Worm (Caenorhabditis elegans): ENCODE results near the gene sre-37.

sre-37 gene

DNA sequence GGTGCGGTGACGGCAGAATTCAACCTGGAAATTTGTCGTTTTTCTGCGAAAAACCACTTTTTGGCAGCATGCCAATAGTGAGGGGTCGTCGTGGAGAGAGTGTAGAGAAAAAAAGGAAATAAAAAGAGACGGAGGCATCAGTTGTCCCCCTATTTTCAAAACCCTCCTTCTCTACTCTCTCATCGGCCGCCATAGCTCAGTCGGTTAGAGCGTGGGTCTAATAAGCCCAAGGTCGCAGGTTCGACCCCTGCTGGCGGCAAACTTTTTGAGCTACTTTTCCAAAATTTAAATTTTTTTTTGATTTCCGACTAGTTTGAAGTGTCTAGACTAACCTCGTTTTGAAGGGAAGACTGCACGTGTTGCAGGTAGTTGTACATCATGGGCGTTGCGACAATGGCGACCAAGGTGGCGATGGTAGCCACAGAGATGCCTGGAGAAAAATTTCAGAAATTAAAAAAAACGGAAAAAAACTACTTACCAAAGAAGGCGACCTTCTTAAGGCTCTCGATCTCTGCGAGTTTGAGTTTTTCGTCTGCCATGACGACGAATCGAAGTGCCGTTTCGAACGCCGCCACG lies 29.0 kb downstream of the sre-37 start, which contains the start of gene col-85 (continued):
- TF ChIP-seq mcd-1 (GFP tag; IDR thresholded peaks at IDR 0.05) = peak; percentile 86
- TF ChIP-seq him-1 (tag; optimal IDR thresholded peaks at IDR 0.05) = peak; percentile 89
- peak; percentile 17 for TF ChIP-seq zfh-2 (GFP tag; conservative IDR thresholded peaks at IDR 0.05)
- peak; percentile 56; the same call in 1 of the 2 replicates for TF ChIP-seq attf-6 (GFP tag; IDR thresholded peaks at IDR 0.05)
- no peak for TF ChIP-seq unc-62 (GFP tag; optimal IDR thresholded peaks at IDR 0.05)
- TF ChIP-seq ceh-58 (GFP tag; IDR thresholded peaks at IDR 0.05) = peak; percentile 93
- TF ChIP-seq sptf-2 (GFP tag; optimal IDR thresholded peaks at IDR 0.05) = peak; percentile 42
- TF ChIP-seq Y95B8A.8 (GFP tag; IDR thresholded peaks at IDR 0.05) = 0 out of 2 replicates have a peak, but pooled peaks have one; percentile 65
- peak; percentile 24 for TF ChIP-seq dpl-1 (GFP tag; optimal IDR thresholded peaks at IDR 0.05)
- TF ChIP-seq ZK185.1 (tag; optimal IDR thresholded peaks at IDR 0.05; ENCODE audit: poor library complexity, severe bottlenecking) = no peak
- TF ChIP-seq ztf-25 (GFP tag; IDR thresholded peaks at IDR 0.05) = peak; percentile 93
- no peak for TF ChIP-seq nfya-1 (tag; optimal IDR thresholded peaks at IDR 0.05; ENCODE audit: borderline replicate concordance, insufficient read depth)
- TF ChIP-seq rcor-1 (GFP tag; IDR thresholded peaks at IDR 0.05) = peak; percentile 85
- peak; percentile 70 for TF ChIP-seq K11D2.4 (GFP tag; IDR thresholded peaks at IDR 0.05)
- TF ChIP-seq ztf-3 (GFP tag; optimal IDR thresholded peaks at IDR 0.05) = peak; percentile 55
- peak; percentile 75 for TF ChIP-seq B0336.3 (GFP tag; IDR thresholded peaks at IDR 0.05)
- TF ChIP-seq Y56A3A.18 (GFP tag; IDR thresholded peaks at IDR 0.05) = peak; percentile 56; the same call in 1 of the 2 replicates
- peak; percentile 29 for TF ChIP-seq lsy-27 (tag; optimal IDR thresholded peaks at IDR 0.05; ENCODE audit: borderline replicate concordance, insufficient read depth)
- TF ChIP-seq tbp1 (GFP tag; optimal IDR thresholded peaks at IDR 0.05) = peak; percentile 95
- peak; percentile 78 for TF ChIP-seq ceh-100 (GFP tag; IDR thresholded peaks at IDR 0.05)
- peak; percentile 30 for TF ChIP-seq ccch-3 (GFP tag; optimal IDR thresholded peaks at IDR 0.05)
- TF ChIP-seq snpc-1.1 (tag; optimal IDR thresholded peaks at IDR 0.05; ENCODE audit: insufficient read depth) = peak; percentile 90
- peak; percentile 53 for TF ChIP-seq lsl-1 (GFP tag; optimal IDR thresholded peaks at IDR 0.05)
- TF ChIP-seq lag-1 (GFP tag; IDR thresholded peaks at IDR 0.05) = no peak
- TF ChIP-seq nhr-120 (GFP tag; IDR thresholded peaks at IDR 0.05) = 0 out of 2 replicates have a peak, but pooled peaks have one; percentile 28
- TF ChIP-seq hrde-1 (tag; optimal IDR thresholded peaks at IDR 0.05; ENCODE audit: borderline replicate concordance) = peak; percentile 74
- TF ChIP-seq mes-4 (tag; optimal IDR thresholded peaks at IDR 0.05) = peak; percentile 45
- TF ChIP-seq B0261.1 (tag; optimal IDR thresholded peaks at IDR 0.05) = peak; percentile 99
- peak; percentile 81 for TF ChIP-seq ztf-6 (GFP tag; IDR thresholded peaks at IDR 0.05)
- peak; percentile 91 for TF ChIP-seq snpc-4 (GFP tag; optimal IDR thresholded peaks at IDR 0.05)
- peak; percentile 92 to 97 (median 95) for TF ChIP-seq snpc-4 (tag; optimal IDR thresholded peaks at IDR 0.05)
- no peak; the same call in 1 of the 2 replicates for TF ChIP-seq Y53F4B.3 (GFP tag; IDR thresholded peaks at IDR 0.05)
- TF ChIP-seq C06A6.2 (GFP tag; conservative IDR thresholded peaks at IDR 0.05) = 0 out of 2 replicates have a peak, but pooled peaks have one; percentile 35
- TF ChIP-seq rec-8 (tag; optimal IDR thresholded peaks at IDR 0.05) = peak; percentile 76 to 91
- TF ChIP-seq lin-26 (GFP tag; IDR thresholded peaks at IDR 0.05) = peak; percentile 98
- TF ChIP-seq hmg-1.2 (GFP tag; IDR thresholded peaks at IDR 0.05) = peak; percentile 90

DNA sequence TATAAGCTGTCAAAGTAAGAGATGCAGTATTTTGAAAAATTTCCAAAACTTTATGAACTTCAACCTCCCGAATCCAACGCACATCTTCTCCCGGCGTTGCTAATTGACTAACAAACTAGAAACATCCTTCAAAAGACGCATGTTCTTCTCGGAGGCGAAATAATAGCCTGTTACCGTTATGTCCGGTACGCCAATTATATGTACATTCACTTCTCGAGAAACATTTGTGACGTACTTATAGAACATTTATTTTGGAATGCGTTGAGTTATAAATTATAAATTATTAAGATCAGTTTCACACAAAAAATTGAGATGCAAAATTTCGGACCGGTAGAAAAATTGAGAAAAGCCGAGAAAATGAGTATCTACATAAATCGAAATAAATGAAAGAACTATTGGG lies 31.3 kb downstream of the sre-37 start, which contains the start of gene T21B4.3:
Gene T21B4.3 (minus strand): TSS at position 101 of the 400 bp plus-strand sequence.
- TF ChIP-seq ztf-3 (GFP tag; optimal IDR thresholded peaks at IDR 0.05) = no peak
- TF ChIP-seq B0261.1 (tag; optimal IDR thresholded peaks at IDR 0.05) = no peak
- no peak for TF ChIP-seq zfh-2 (GFP tag; conservative IDR thresholded peaks at IDR 0.05)
- TF ChIP-seq ceh-58 (GFP tag; IDR thresholded peaks at IDR 0.05) = no peak
- no peak for TF ChIP-seq Y56A3A.18 (GFP tag; IDR thresholded peaks at IDR 0.05)
- no peak for TF ChIP-seq hrde-1 (tag; optimal IDR thresholded peaks at IDR 0.05; ENCODE audit: borderline replicate concordance)
- TF ChIP-seq sea-2 (GFP tag; IDR thresholded peaks at IDR 0.05) = no peak
- TF ChIP-seq D2030.7 (GFP tag; IDR thresholded peaks at IDR 0.05) = no peak
- TF ChIP-seq pha-4 (tag; optimal IDR thresholded peaks at IDR 0.05) = no peak
- TF ChIP-seq snpc-3.4 (tag; optimal IDR thresholded peaks at IDR 0.05) = no peak
- no peak for TF ChIP-seq C06A6.2 (GFP tag; conservative IDR thresholded peaks at IDR 0.05)
- no peak for TF ChIP-seq cebp-1 (GFP tag; IDR thresholded peaks at IDR 0.05)
- no peak for TF ChIP-seq cebp-1 (tag; optimal IDR thresholded peaks at IDR 0.05)
- TF ChIP-seq attf-6 (GFP tag; IDR thresholded peaks at IDR 0.05) = no peak
- no peak for TF ChIP-seq ZK185.1 (tag; optimal IDR thresholded peaks at IDR 0.05; ENCODE audit: poor library complexity, severe bottlenecking)
- TF ChIP-seq snpc-4 (GFP tag; optimal IDR thresholded peaks at IDR 0.05) = no peak
- TF ChIP-seq snpc-4 (tag; optimal IDR thresholded peaks at IDR 0.05) = no peak
- no peak for TF ChIP-seq F23B12.7 (tag; optimal IDR thresholded peaks at IDR 0.05; ENCODE audit: insufficient read depth)
- no peak for TF ChIP-seq aptf-3 (GFP tag; IDR thresholded peaks at IDR 0.05)

All from whole organism, young adult.